Fruit fly (Drosophila melanogaster) whole organism, pupa: ENCODE measurements around the gene CG43137.

Source experiments
- CG13204 ChIP-seq: fragments of 200-800 bp; sonication (Bioruptor generic); optimal IDR thresholded peaks from 2 replicates; lab custom pipeline; 2018; ENCODE audit warnings: missing biosample characterization, mild to moderate bottlenecking, missing genetic modification characterization, moderate library complexity
- CG14655 ChIP-seq: fragments of 200-800 bp; sonication (Bioruptor generic); optimal IDR thresholded peaks from 3 replicates; lab custom pipeline; 2017; ENCODE audit warnings: mild to moderate bottlenecking, missing biosample characterization, missing genetic modification reagents, missing genetic modification characterization
- CG15710 ChIP-seq: fragments of 200-800 bp; sonication (Bioruptor generic); optimal IDR thresholded peaks from 2 replicates; lab custom pipeline; 2018; ENCODE audit warnings: missing biosample characterization, mild to moderate bottlenecking, missing genetic modification characterization, moderate library complexity
- CG32121 ChIP-seq: fragments of 200-800 bp; sonication (Bioruptor generic); IDR thresholded peaks from 2 replicates; pipeline ENCODE4 v1.3.6; 2022; ENCODE audit warnings: missing biosample characterization, missing genetic modification characterization
- CG34367 ChIP-seq: fragments of 200-800 bp; sonication (Bioruptor generic); optimal IDR thresholded peaks from 2 replicates; lab custom pipeline; 2018; ENCODE audit warnings: missing biosample characterization, mild to moderate bottlenecking, missing genetic modification characterization
- CG8159 ChIP-seq: fragments of 200-800 bp; sonication (Bioruptor generic); optimal IDR thresholded peaks from 3 replicates; lab custom pipeline; 2018; ENCODE audit warnings: missing biosample characterization, mild to moderate bottlenecking, missing genetic modification characterization, moderate library complexity
- CG8301 ChIP-seq: fragments of 200-800 bp; sonication (Bioruptor generic); optimal IDR thresholded peaks from 2 replicates; lab custom pipeline; 2018; ENCODE audit warnings: missing biosample characterization, mild to moderate bottlenecking, missing genetic modification characterization
- CG9948 ChIP-seq: fragments of 200-800 bp; sonication (Bioruptor generic); optimal IDR thresholded peaks from 2 replicates; lab custom pipeline; 2018; ENCODE audit warnings: missing biosample characterization, mild to moderate bottlenecking, missing genetic modification characterization, moderate library complexity
- D1 ChIP-seq: fragments of 200-800 bp; sonication (Bioruptor generic); optimal IDR thresholded peaks from 2 replicates; lab custom pipeline; 2018; ENCODE audit warnings: missing biosample characterization, mild to moderate bottlenecking, missing genetic modification characterization, moderate library complexity
- EcR ChIP-seq: fragments of 200-800 bp; sonication (Bioruptor generic); optimal IDR thresholded peaks from 3 replicates; lab custom pipeline; 2019; ENCODE audit warnings: missing biosample characterization, missing genetic modification characterization, mild to moderate bottlenecking, moderate library complexity, missing genetic modification reagents
- Ets98B ChIP-seq: fragments of 200-800 bp; sonication (Bioruptor generic); IDR thresholded peaks from 2 replicates; pipeline ENCODE4 v1.3.6; 2022; ENCODE audit warnings: missing biosample characterization, missing genetic modification characterization
- gl ChIP-seq: fragments of 200-800 bp; sonication (Bioruptor generic); optimal IDR thresholded peaks from 2 replicates; lab custom pipeline; 2018; ENCODE audit warnings: missing biosample characterization, mild to moderate bottlenecking, missing genetic modification characterization
- rn ChIP-seq: fragments of 200-800 bp; sonication (Bioruptor generic); IDR thresholded peaks from 2 replicates; pipeline ENCODE4 v1.3.6; 2022; ENCODE audit warnings: missing biosample characterization, missing genetic modification characterization

- no peak for TF ChIP-seq EcR (GFP tag; lab: Kevin White, UChicago)
- no peak for TF ChIP-seq rn (GFP tag; lab: Robert Waterston, UW)
- TF ChIP-seq CG14655, result no peak
- no peak for TF ChIP-seq CG8301 (tag; lab: Kevin White, UChicago)
- no peak for TF ChIP-seq CG8159
- TF ChIP-seq D1 (tag; lab: Kevin White, UChicago), result no peak
- no peak for TF ChIP-seq CG34367
- no peak for TF ChIP-seq gl (tag; lab: Kevin White, UChicago)
- TF ChIP-seq Ets98B, result no peak
- TF ChIP-seq CG9948 (tag; lab: Kevin White, UChicago), result no peak
- no peak for TF ChIP-seq CG15710 (tag; lab: Kevin White, UChicago)
- TF ChIP-seq CG13204 (GFP tag; lab: Kevin White, UChicago), result no peak
- no peak for TF ChIP-seq CG32121 (GFP tag; lab: Robert Waterston, UW)
Measured at dm6 chrX:5818428-5818827, 46.5 kb downstream of the CG43137 start, which contains the start of gene CG15765.
